Fruit fly (Drosophila melanogaster): Measurements from ENCODE around the gene CG4020.

DNA sequence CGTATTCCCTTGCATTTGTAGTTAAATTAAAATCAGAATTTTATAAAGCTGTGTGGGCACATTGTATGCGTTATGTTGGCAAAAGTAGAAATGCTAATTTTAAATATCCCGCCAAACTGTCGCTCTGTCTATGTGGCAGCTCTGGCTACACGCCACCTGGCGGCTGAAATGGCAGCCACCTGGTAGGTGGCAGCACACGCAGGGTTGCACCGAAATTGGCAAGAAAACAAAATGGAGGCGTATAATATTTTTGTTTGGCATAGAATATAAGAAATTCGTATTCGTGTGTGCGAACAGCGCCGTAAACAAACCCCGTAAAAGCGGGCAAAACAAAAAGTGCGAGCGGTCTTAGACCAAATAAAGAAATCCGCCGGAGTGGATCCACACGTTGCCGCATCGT is 2.4 kb downstream of the CG4020 start, which contains the start of gene CG12236:
- TF ChIP-seq CG8478 (optimal IDR thresholded peaks at IDR 0.05) (no peak), CTCF (optimal IDR thresholded peaks at IDR 0.05) (peak; percentile 95 to 97)

Measured in S2 (cell line).